Fruit fly (Drosophila melanogaster) whole organism, prepupa: Measurements from ENCODE around the gene Ccn.

ENCODE experiments used
- CG10631 ChIP-seq: fragments of 200-800 bp; sonication (Bioruptor generic); optimal IDR thresholded peaks from 2 replicates; lab custom pipeline; 2016; ENCODE audit warnings: missing biosample characterization, missing genetic modification characterization
- CG11294 ChIP-seq: fragments of 200-800 bp; sonication (Bioruptor generic); IDR thresholded peaks from 2 replicates; pipeline ENCODE4 v1.3.6; 2022; ENCODE audit warnings: missing biosample characterization, missing genetic modification characterization
- CG11902 ChIP-seq: fragments of 200-800 bp; sonication (Bioruptor generic); optimal IDR thresholded peaks from 3 replicates; lab custom pipeline; 2016; ENCODE audit warnings: missing biosample characterization, missing genetic modification characterization
- CG1621 ChIP-seq: fragments of 200-800 bp; sonication (Bioruptor generic); optimal IDR thresholded peaks from 3 replicates; lab custom pipeline; 2018; ENCODE audit warnings: missing biosample characterization, mild to moderate bottlenecking, missing genetic modification characterization
- CG16779 ChIP-seq: fragments of 200-800 bp; sonication (Bioruptor generic); optimal IDR thresholded peaks from 3 replicates; lab custom pipeline; 2017; ENCODE audit warnings: missing biosample characterization, mild to moderate bottlenecking, missing genetic modification characterization
- CG3032 ChIP-seq: fragments of 200-800 bp; optimal IDR thresholded peaks from 2 replicates; lab custom pipeline; 2019; ENCODE audit warnings: missing biosample characterization, mild to moderate bottlenecking, missing genetic modification characterization, moderate library complexity
- CG31627 ChIP-seq: fragments of 200-800 bp; sonication (Bioruptor generic); optimal IDR thresholded peaks from 3 replicates; lab custom pipeline; 2016; ENCODE audit warnings: missing biosample characterization, missing genetic modification characterization
- CG32006 ChIP-seq: fragments of 200-800 bp; sonication (Bioruptor generic); optimal IDR thresholded peaks from 3 replicates; lab custom pipeline; 2017; ENCODE audit warnings: missing biosample characterization, mild to moderate bottlenecking, missing genetic modification characterization
- CG34406 ChIP-seq: fragments of 200-800 bp; sonication (Bioruptor generic); optimal IDR thresholded peaks from 3 replicates; lab custom pipeline; 2016; ENCODE audit warnings: missing biosample characterization, missing genetic modification characterization
- CG3919 ChIP-seq: fragments of 200-800 bp; sonication (Bioruptor generic); optimal IDR thresholded peaks from 3 replicates; lab custom pipeline; 2016; ENCODE audit warnings: missing biosample characterization, missing genetic modification characterization
- CG4318 ChIP-seq: fragments of 200-800 bp; sonication (Bioruptor generic); optimal IDR thresholded peaks from 3 replicates; lab custom pipeline; 2017; ENCODE audit warnings: missing biosample characterization, mild to moderate bottlenecking, missing genetic modification characterization
- CG6792 ChIP-seq: fragments of 200-800 bp; sonication (Bioruptor generic); optimal IDR thresholded peaks from 3 replicates; lab custom pipeline; 2016; ENCODE audit warnings: missing biosample characterization, missing genetic modification characterization
- CG6808 ChIP-seq: fragments of 200-800 bp; sonication (Bioruptor generic); optimal IDR thresholded peaks from 3 replicates; lab custom pipeline; 2017; ENCODE audit warnings: missing biosample characterization, missing genetic modification characterization, mild to moderate bottlenecking, moderate library complexity, missing genetic modification reagents
- CG6854 ChIP-seq: fragments of 200-800 bp; sonication (Bioruptor generic); optimal IDR thresholded peaks from 2 replicates; lab custom pipeline; 2017; ENCODE audit warnings: missing biosample characterization, mild to moderate bottlenecking, missing genetic modification characterization
- CG8119 ChIP-seq: fragments of 200-800 bp; sonication (Bioruptor generic); IDR thresholded peaks from 3 replicates; pipeline ENCODE4 v1.3.6; 2022; ENCODE audit warnings: missing biosample characterization, missing genetic modification characterization
- CG8319 ChIP-seq: fragments of 200-800 bp; sonication (Bioruptor generic); optimal IDR thresholded peaks from 3 replicates; lab custom pipeline; 2016; ENCODE audit warnings: missing biosample characterization, missing genetic modification characterization
- CG9139 ChIP-seq: fragments of 200-800 bp; sonication (Bioruptor generic); optimal IDR thresholded peaks from 3 replicates; lab custom pipeline; 2017; ENCODE audit warnings: missing biosample characterization, mild to moderate bottlenecking, missing genetic modification characterization
- Eip78C ChIP-seq: fragments of 200-800 bp; sonication (Bioruptor generic); peaks from one replicate; lab custom pipeline; 2016; ENCODE audit warnings: missing biosample characterization, missing genetic modification characterization
- Ets21C ChIP-seq: fragments of 200-800 bp; sonication (Bioruptor generic); optimal IDR thresholded peaks from 3 replicates; lab custom pipeline; 2016; ENCODE audit warnings: missing biosample characterization, missing genetic modification characterization
- Hr39 ChIP-seq: fragments of 200-800 bp; sonication (Bioruptor generic); optimal IDR thresholded peaks from 2 replicates; lab custom pipeline; 2016; ENCODE audit warnings: missing biosample characterization, missing genetic modification characterization
- Hr4 ChIP-seq: fragments of 200-800 bp; sonication (Bioruptor generic); optimal IDR thresholded peaks from 3 replicates; lab custom pipeline; 2016; ENCODE audit warnings: missing biosample characterization, missing genetic modification characterization
- Sox14 ChIP-seq: fragments of 200-800 bp; sonication (Bioruptor generic); optimal IDR thresholded peaks from 3 replicates; lab custom pipeline; 2016; ENCODE audit warnings: missing biosample characterization, missing genetic modification characterization
- Sox15 ChIP-seq: fragments of 200-800 bp; sonication (Bioruptor generic); optimal IDR thresholded peaks from 3 replicates; lab custom pipeline; 2016; ENCODE audit warnings: missing biosample characterization, missing genetic modification characterization
- achi ChIP-seq: fragments of 200-800 bp; sonication (Bioruptor generic); optimal IDR thresholded peaks from 3 replicates; lab custom pipeline; 2016; ENCODE audit warnings: missing biosample characterization, missing genetic modification characterization
- acj6 ChIP-seq: fragments of 200-800 bp; sonication (Bioruptor generic); optimal IDR thresholded peaks from 3 replicates; lab custom pipeline; 2016; ENCODE audit warnings: missing biosample characterization, missing genetic modification characterization
- cyc ChIP-seq: fragments of 200-800 bp; sonication (Bioruptor generic); optimal IDR thresholded peaks from 3 replicates; lab custom pipeline; 2016; ENCODE audit warnings: missing biosample characterization, missing genetic modification characterization
- dsx ChIP-seq: fragments of 200-800 bp; optimal IDR thresholded peaks from 3 replicates; lab custom pipeline; 2019; ENCODE audit warnings: missing biosample characterization, mild to moderate bottlenecking, missing genetic modification characterization, moderate library complexity; ENCODE audit not compliant: poor library complexity, severe bottlenecking
- eg ChIP-seq: fragments of 200-800 bp; sonication (Bioruptor generic); IDR thresholded peaks from 3 replicates; pipeline ENCODE4 v1.3.6; 2022; ENCODE audit warnings: missing biosample characterization, missing genetic modification characterization
- esn ChIP-seq: fragments of 200-800 bp; sonication (Bioruptor generic); optimal IDR thresholded peaks from 2 replicates; lab custom pipeline; 2016; ENCODE audit warnings: missing biosample characterization, mild to moderate bottlenecking, missing genetic modification characterization, moderate library complexity
- fkh ChIP-seq: fragments of 200-800 bp; sonication (Bioruptor generic); optimal IDR thresholded peaks from 3 replicates; lab custom pipeline; 2017; ENCODE audit warnings: missing biosample characterization, mild to moderate bottlenecking, missing genetic modification characterization, moderate library complexity
- net ChIP-seq: fragments of 200-800 bp; sonication (Bioruptor generic); optimal IDR thresholded peaks from 3 replicates; lab custom pipeline; 2016; ENCODE audit warnings: missing biosample characterization, missing genetic modification characterization
- pdm3 ChIP-seq: fragments of 200-800 bp; sonication (Bioruptor generic); optimal IDR thresholded peaks from 3 replicates; lab custom pipeline; 2016; ENCODE audit warnings: missing biosample characterization, missing genetic modification characterization
- salr ChIP-seq, 2 experiments: fragments of 200-800 bp; sonication (Bioruptor generic); optimal IDR thresholded peaks; 3 replicates each; lab custom pipeline; 2016 to 2018; ENCODE audit warnings: missing biosample characterization in 2 of 2, missing genetic modification characterization in 2 of 2, mild to moderate bottlenecking in 1 of 2
- spab ChIP-seq: fragments of 200-800 bp; sonication (Bioruptor generic); optimal IDR thresholded peaks from 2 replicates; lab custom pipeline; 2017; ENCODE audit warnings: missing biosample characterization, mild to moderate bottlenecking, missing genetic modification characterization, missing genetic modification reagents
- svp ChIP-seq: fragments of 200-800 bp; sonication (Bioruptor generic); peaks from one replicate; lab custom pipeline; 2016; ENCODE audit warnings: missing biosample characterization, missing genetic modification characterization
- vri ChIP-seq: fragments of 200-800 bp; sonication (Bioruptor generic); optimal IDR thresholded peaks from 3 replicates; lab custom pipeline; 2016; ENCODE audit warnings: missing biosample characterization, mild to moderate bottlenecking, missing genetic modification characterization

Ccn gene

dm6 chr3L:17644906-17645244 lies 44.9 kb upstream of the Ccn start, which contains the start of gene Pep (continued):
- TF ChIP-seq CG3032 (tag; lab: Kevin White, UChicago) = peak; percentile 24
- peak; percentile 17 for TF ChIP-seq Hr39 (GFP tag; lab: Kevin White, UChicago)
- peak; percentile 14 for TF ChIP-seq cyc (GFP tag; lab: Kevin White, UChicago)
- TF ChIP-seq CG31627 (GFP tag; lab: Kevin White, UChicago) = peak; percentile 19
- TF ChIP-seq pdm3 (GFP tag; lab: Kevin White, UChicago) = no peak
- peak; percentile 7 for TF ChIP-seq CG6792 (GFP tag; lab: Kevin White, UChicago)

dm6 chr3L:17646637-17647036 lies 43.2 kb upstream of the Ccn start, which contains the start of gene CG43085:
Gene CG43085, minus strand, starts transcription at chr3L:17646737.
- no peak for TF ChIP-seq vri (GFP tag; lab: Kevin White, UChicago)
- no peak for TF ChIP-seq Sox14
- TF ChIP-seq dsx (GFP tag; lab: Kevin White, UChicago) = no peak
- TF ChIP-seq CG6808 (GFP tag; lab: Kevin White, UChicago) = no peak
- no peak for TF ChIP-seq CG6792 (GFP tag; lab: Kevin White, UChicago)
- TF ChIP-seq CG31627 (GFP tag; lab: Kevin White, UChicago) = no peak
- TF ChIP-seq fkh = no peak
- TF ChIP-seq net (GFP tag; lab: Kevin White, UChicago) = no peak
- no peak for TF ChIP-seq CG16779 (tag; lab: Kevin White, UChicago)
- TF ChIP-seq cyc (GFP tag; lab: Kevin White, UChicago) = no peak
- TF ChIP-seq, all 60 proteins: peak for 0

dm6 chr3L:17647543-17647942 lies 42.3 kb upstream of the Ccn start:
- TF ChIP-seq esn (GFP tag; lab: Kevin White, UChicago) (no peak), CG8319 (no peak), Ets21C (no peak), eg (GFP tag; lab: Robert Waterston, UW) (no peak), CG11294 (GFP tag; lab: Robert Waterston, UW) (no peak), CG11902 (GFP tag; lab: Kevin White, UChicago) (no peak), acj6 (GFP tag; lab: Kevin White, UChicago) (no peak), CG6792 (GFP tag; lab: Kevin White, UChicago) (no peak), Hr4 (GFP tag; lab: Kevin White, UChicago) (no peak), CG6808 (GFP tag; lab: Kevin White, UChicago) (no peak), Sox15 (no peak), achi (GFP tag; lab: Kevin White, UChicago) (no peak), CG1621 (no peak), CG3919 (GFP tag; lab: Kevin White, UChicago) (no peak), salr (GFP tag; optimal IDR thresholded peaks at IDR 0.05; lab: Kevin White, UChicago) (no peak), CG32006 (GFP tag; lab: Kevin White, UChicago) (no peak), spab (GFP tag; lab: Kevin White, UChicago) (no peak), CG6854 (GFP tag; lab: Kevin White, UChicago) (no peak)

dm6 chr3L:17651717-17652651 lies 37.8 kb upstream of the Ccn start:
- TF ChIP-seq CG4318 (GFP tag; lab: Kevin White, UChicago) = no peak
- peak; percentile 57 for TF ChIP-seq Eip78C (GFP tag; lab: Kevin White, UChicago)
- no peak for TF ChIP-seq CG3032 (tag; lab: Kevin White, UChicago)
- TF ChIP-seq CG9139 (GFP tag; lab: Kevin White, UChicago) = no peak
- TF ChIP-seq vri (GFP tag; lab: Kevin White, UChicago) = peak; percentile 53
- TF ChIP-seq CG10631 (GFP tag; lab: Kevin White, UChicago) = no peak
- TF ChIP-seq svp = peak; percentile 33
- peak; percentile 5 for TF ChIP-seq Hr39 (GFP tag; lab: Kevin White, UChicago)
- peak; percentile 13 for TF ChIP-seq CG3919 (GFP tag; lab: Kevin White, UChicago)
- no peak for TF ChIP-seq salr (GFP tag; optimal IDR thresholded peaks at IDR 0.05; lab: Kevin White, UChicago)
- peak; percentile 18; the same call in 1 of the 3 replicates for TF ChIP-seq CG8119 (GFP tag; lab: Robert Waterston, UW)
- no peak for TF ChIP-seq CG34406 (GFP tag; lab: Kevin White, UChicago)
- no peak for TF ChIP-seq CG6808 (GFP tag; lab: Kevin White, UChicago)
- TF ChIP-seq CG6854 (GFP tag; lab: Kevin White, UChicago) = no peak
- TF ChIP-seq CG32006 (GFP tag; lab: Kevin White, UChicago) = no peak
- TF ChIP-seq CG31627 (GFP tag; lab: Kevin White, UChicago) = no peak
- TF ChIP-seq CG11294 (GFP tag; lab: Robert Waterston, UW) = no peak
